Worm (Caenorhabditis elegans): ENCODE data around the gene C34B4.5.

C34B4.5 gene

DNA sequence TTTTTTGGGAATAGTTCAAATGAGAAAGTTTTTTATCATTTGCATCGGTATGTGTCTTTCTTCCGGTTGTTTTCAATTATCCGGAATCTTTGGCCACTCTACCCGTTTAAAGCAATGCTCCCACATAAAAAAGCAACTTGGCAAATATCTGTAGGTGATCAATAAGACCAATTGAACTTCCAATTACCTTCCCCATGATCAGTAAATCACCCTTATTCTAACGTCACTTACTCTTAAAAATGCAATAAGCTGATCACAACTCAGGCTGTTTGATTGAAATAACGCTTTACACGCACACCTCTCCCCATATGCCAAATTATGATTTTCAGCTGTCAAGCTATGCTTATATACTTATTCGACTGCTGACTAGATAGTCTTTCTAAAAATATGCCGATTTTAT lies at the start of gene C34B4.5:
Gene C34B4.5 (plus strand): TSS at position 301 of the 400 bp plus-strand sequence.
- TF ChIP-seq unc-62 (GFP tag; optimal IDR thresholded peaks at IDR 0.05): no peak

DNA sequence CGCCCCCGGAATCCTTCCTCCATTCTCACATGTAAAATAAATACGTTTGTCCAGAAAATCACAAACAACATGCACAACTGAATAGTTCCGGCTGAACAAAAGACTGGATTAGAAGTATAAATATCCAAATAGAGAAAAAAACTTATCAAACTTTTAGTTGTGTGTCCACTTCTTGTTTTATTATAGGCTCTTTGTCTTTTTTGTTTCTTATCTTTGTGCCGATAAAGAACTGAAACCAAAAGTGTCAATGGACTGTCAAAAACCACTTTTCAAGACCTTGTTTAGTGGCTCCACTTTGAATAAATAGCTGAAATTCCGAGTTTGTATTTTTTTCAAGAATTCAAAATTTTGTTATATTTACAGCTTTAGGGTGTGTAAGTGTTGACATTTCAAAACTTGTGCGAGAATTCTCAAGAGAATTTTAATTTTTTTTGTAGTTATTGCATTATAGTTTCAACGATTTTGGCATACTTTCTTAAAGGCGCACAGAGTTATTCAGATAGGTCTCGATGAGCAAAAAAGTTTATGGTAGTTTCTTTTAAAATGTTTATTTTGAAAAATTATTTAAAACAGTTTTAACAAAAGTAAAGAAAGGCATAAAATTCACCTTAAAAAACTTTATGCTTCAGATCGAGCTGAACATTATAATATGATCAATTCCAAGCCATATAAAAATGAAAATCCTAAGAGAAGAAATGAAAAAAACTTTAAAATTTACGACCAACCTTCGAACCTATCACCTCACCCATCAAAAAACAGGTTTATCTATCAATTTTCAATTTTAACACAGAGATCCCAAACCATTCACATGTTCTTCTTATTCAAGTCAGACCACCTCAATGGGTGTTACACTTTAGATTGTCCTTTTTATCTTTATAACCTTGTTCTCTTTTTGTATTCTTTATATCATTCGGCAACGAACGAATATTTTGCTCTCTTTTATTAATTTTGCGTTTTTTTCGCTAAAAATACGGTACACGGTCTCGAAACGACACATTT lies 49.3 kb upstream of the C34B4.5 start:
- TF ChIP-seq unc-62 (GFP tag; optimal IDR thresholded peaks at IDR 0.05): no peak

- no peak for TF ChIP-seq unc-62 (GFP tag; optimal IDR thresholded peaks at IDR 0.05)
These were observed 48.2 kb upstream of the C34B4.5 start, which contains the start of gene W07G4.5 for ce11 chrV:13047574-13048030. W07G4.5 (plus strand) TSS chrV:13047980.

DNA sequence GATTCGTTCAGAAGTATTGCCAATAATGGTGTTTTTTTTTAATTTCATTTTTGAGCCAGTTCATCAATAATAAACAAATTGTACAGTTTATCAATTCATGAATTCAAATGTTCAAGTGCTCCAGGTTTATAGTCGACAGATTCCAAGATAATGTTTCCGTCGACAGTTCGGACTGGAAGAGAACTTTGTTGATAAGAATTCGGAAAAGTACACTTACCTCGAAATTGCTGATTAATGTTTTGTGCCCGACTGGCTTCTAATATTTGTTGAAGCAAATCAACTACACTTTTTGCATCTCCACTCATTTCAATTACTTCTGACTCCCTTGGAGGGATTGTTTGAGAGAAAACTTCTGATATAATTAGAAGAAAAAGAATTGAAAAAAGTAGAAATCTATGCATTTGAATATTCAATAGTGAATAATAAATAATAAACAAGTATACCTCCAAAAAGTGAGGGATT lies 46.6 kb upstream of the C34B4.5 start, which contains the start of gene W07G4.8:
Gene W07G4.8 (minus strand): TSS at position 412 of the 462 bp plus-strand sequence.
- TF ChIP-seq unc-62 (GFP tag; optimal IDR thresholded peaks at IDR 0.05): no peak

ce11 chrV:13053635-13054034 lies 42.1 kb upstream of the C34B4.5 start, which contains the start of gene srr-1:
srr-1 (minus strand) TSS chrV:13053735.
- TF ChIP-seq unc-62 (GFP tag; optimal IDR thresholded peaks at IDR 0.05): no peak

ce11 chrV:13061836-13062235 lies 33.9 kb upstream of the C34B4.5 start, which contains the start of gene F42E8.1:
F42E8.1 (plus strand) TSS chrV:13062136.
- TF ChIP-seq unc-62 (GFP tag; optimal IDR thresholded peaks at IDR 0.05): no peak

ce11 chrV:13063402-13063801 lies 32.4 kb upstream of the C34B4.5 start:
- no peak for TF ChIP-seq unc-62 (GFP tag; optimal IDR thresholded peaks at IDR 0.05)

DNA sequence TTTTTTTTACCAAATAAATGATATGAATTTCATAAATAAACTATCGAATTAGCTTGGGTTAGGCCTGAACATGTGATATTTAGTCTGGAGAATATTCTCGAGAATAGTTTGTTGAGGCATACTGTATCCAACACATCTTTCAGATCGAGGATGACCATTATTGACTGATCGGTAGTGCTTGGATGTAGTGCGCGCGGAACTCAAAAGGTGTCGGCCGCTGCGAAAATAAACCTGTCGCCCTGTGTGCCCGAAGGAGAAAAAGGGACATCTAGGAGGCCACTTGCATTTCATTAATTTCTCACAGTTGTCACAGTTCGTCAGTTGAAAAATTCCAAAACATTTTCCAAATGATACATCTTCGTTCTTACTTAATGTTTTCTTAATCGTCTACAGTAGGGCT lies 31.6 kb upstream of the C34B4.5 start:
- no peak for TF ChIP-seq unc-62 (GFP tag; optimal IDR thresholded peaks at IDR 0.05)

DNA sequence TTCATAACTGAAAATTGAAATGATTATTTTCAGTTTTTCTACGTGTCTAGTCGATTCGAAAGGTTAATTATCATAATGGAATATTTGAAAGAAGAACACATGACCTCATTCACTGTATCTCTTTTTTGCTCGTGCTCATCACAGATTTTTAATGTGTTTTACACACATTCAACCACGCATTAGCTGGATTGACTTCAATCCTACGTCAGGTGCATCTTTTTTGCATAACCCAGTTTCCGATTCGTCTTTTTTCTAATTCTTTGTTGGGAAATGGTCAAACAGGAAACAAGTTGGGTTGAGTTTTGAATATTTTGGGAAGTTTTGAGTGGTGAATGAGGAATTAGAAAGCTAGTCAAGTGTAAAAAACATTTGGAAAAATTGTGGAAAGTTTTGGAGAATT lies 25.5 kb upstream of the C34B4.5 start:
- no peak for TF ChIP-seq unc-62 (GFP tag; optimal IDR thresholded peaks at IDR 0.05)

DNA sequence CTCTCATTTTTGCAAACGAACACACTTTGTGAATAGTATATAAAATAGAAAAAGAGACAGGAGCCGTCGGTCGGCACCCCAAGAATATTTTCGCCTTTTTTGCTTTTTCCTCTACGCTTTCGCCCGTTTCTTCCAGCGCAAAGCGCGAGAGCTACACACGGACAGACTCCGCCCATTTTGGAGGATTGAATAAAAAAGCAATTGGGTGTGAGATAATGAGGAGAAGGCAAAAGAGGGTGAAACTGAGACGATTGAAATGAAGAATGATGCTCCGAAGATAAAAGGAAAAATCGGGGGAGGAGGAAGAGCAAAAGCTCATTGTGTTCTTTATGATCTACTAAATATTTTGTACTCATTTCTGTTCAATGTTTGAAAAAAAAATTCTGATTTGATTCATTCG lies 24.7 kb upstream of the C34B4.5 start, which contains the start of gene C34B4.3:
Gene C34B4.3 (minus strand): TSS at position 101 of the 400 bp plus-strand sequence.
- TF ChIP-seq unc-62 (GFP tag; optimal IDR thresholded peaks at IDR 0.05): no peak

DNA sequence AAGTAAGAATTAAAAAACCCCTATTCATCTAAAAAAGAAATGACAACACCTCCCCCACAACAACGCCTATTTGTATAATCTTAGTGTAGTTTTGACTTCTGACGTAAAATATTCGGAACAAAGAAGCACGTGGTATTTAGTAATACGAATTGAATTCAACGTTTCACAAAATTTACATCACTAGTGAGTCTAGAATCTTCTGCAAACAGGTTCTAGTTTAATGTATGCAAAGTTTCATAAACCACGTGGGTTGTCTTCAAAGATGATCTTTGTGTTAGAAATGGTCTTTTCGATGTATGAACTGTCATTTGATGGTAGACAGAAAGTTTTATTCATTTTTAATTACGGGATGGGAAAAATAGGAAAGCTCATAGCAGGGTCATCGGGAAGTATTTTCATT lies 22.6 kb upstream of the C34B4.5 start:
- TF ChIP-seq unc-62 (GFP tag; optimal IDR thresholded peaks at IDR 0.05): no peak

DNA sequence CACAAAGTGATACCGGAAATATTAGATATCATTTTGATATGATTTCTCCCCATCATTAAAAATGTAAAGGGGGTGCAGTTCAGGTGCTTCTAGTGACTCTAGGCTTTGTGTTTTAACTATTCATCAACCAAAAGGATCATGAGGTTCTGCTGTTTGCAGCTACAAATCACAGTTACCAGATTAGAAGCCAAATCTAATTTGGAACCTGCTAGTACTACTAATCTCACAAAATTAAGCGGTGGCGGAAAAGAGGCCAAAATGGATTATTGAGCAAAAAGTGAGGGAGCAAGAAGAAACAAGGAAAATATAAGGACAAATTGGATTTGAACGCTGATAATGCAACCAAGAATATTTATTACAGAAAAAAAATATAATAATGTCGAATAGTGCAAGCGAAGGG lies 21.6 kb upstream of the C34B4.5 start:
- no peak for TF ChIP-seq unc-62 (GFP tag; optimal IDR thresholded peaks at IDR 0.05)

DNA sequence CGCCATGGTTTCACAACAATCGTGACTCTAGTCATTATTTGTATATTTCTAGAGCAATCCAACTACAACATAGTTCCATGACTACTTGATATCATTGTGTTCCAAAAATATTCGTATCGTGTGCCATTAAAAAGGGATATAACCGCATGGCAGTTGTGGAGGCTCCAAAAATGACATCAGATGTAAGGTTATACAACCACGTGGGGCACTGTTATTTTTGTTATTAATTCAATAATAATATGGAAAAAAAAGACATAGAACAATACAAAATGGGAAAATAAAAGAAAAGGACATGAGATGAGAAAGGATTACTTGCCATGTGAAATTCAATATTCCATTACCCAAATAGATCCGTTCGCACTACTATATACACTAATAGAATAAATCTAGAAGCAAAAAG lies 20.3 kb upstream of the C34B4.5 start:
- no peak for TF ChIP-seq unc-62 (GFP tag; optimal IDR thresholded peaks at IDR 0.05)

DNA sequence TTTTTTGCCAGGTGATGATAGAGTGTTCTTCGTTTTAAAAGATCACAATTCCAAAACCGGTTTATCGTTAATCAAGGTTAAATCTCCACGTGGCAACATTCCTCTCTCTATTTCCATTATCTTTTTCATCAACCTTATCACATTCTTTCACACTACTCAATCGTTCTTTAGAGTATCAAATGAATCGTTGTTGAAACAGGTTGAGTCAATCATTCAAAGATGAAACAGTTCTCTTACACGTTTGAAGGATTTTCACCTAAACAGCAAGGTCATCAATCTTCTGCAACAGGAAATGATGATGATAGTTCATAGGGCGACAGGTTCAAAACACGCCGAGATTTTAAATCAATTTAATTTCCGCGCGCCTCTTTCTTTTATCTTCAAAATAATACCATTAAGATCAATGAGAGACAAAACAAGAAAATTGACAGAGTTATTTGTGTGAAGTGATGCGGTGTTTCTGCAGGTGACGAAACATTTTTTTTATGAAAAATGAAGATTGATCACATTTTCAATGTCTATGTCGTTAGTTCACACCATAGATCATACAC lies 14.5 kb upstream of the C34B4.5 start:
- TF ChIP-seq unc-62 (GFP tag; optimal IDR thresholded peaks at IDR 0.05): no peak

- no peak for TF ChIP-seq unc-62 (GFP tag; optimal IDR thresholded peaks at IDR 0.05)
These were observed 13.2 kb upstream of the C34B4.5 start, which contains the start of gene C34B4.2 for ce11 chrV:13082442-13083126. C34B4.2 (plus strand) TSS chrV:13083055.
